Worm (Caenorhabditis elegans) whole organism, L1 larva: Measurements from ENCODE around the gene hmit-1.1.

Experiments used
- C04F5.9 ChIP-seq: sonication (generic microtip); optimal IDR thresholded peaks from 2 replicates; lab custom pipeline; 2016; ENCODE audit warnings: missing genetic modification characterization, missing compliant biosample characterization
- C16A3.4 ChIP-seq: fragments of 150-350 bp; optimal IDR thresholded peaks from 2 replicates; lab custom pipeline; 2014; ENCODE audit warnings: missing biosample characterization, missing genetic modification characterization
- C34B4.2 ChIP-seq: sonication (generic microtip); optimal IDR thresholded peaks from 2 replicates; lab custom pipeline; 2017; ENCODE audit warnings: mild to moderate bottlenecking, missing genetic modification characterization, missing compliant biosample characterization
- F16B12.6 ChIP-seq: fragments of 150-350 bp; optimal IDR thresholded peaks from 2 replicates; lab custom pipeline; 2014; ENCODE audit warnings: missing biosample characterization, missing genetic modification characterization
- aha-1 ChIP-seq: fragments of 150-350 bp; optimal IDR thresholded peaks from 2 replicates; lab custom pipeline; 2014; ENCODE audit warnings: missing biosample characterization, missing genetic modification characterization
- aly-2 ChIP-seq: fragments of 150-350 bp; optimal IDR thresholded peaks from 2 replicates; lab custom pipeline; 2014; ENCODE audit warnings: missing biosample characterization, missing genetic modification characterization
- ceh-82 ChIP-seq, 3 experiments: fragments of 150-350 bp in 1 of 3; sonication (generic microtip) in 2 of 3; optimal IDR thresholded peaks; 2 replicates each; lab custom pipeline; 2014 to 2017; ENCODE audit warnings: missing biosample characterization in 3 of 3, missing genetic modification characterization in 3 of 3
- ceh-90 ChIP-seq: sonication (generic microtip); optimal IDR thresholded peaks from 2 replicates; lab custom pipeline; 2016; ENCODE audit warnings: missing genetic modification characterization, missing compliant biosample characterization
- ces-1 ChIP-seq: fragments of 150-350 bp; optimal IDR thresholded peaks from 2 replicates; lab custom pipeline; 2014; ENCODE audit warnings: missing biosample characterization, missing genetic modification reagents, missing genetic modification characterization
- dsc-1 ChIP-seq: sonication (generic microtip); optimal IDR thresholded peaks from 2 replicates; lab custom pipeline; 2016; ENCODE audit warnings: mild to moderate bottlenecking, missing genetic modification characterization, missing compliant biosample characterization
- efl-1 ChIP-seq, 4 experiments: fragments of 150-350 bp; optimal IDR thresholded peaks in 3 of 4; peaks in 1 of 4; 1 replicate in 1 of 4; 2 replicates in 3 of 4; lab custom pipeline; 2014; ENCODE audit warnings: missing biosample characterization in 2 of 4, missing genetic modification characterization in 2 of 4, missing genetic modification reagents in 2 of 4
- fkh-4 ChIP-seq: sonication (generic microtip); optimal IDR thresholded peaks from 2 replicates; lab custom pipeline; 2016; ENCODE audit warnings: missing compliant biosample characterization, missing genetic modification characterization, borderline replicate concordance
- fkh-8 ChIP-seq: sonication (generic microtip); optimal IDR thresholded peaks from 2 replicates; lab custom pipeline; 2016; ENCODE audit warnings: mild to moderate bottlenecking, missing genetic modification characterization, missing compliant biosample characterization
- fos-1 ChIP-seq: fragments of 150-350 bp; optimal IDR thresholded peaks from 2 replicates; lab custom pipeline; 2014; ENCODE audit warnings: missing biosample characterization, missing genetic modification characterization
- hlh-17 ChIP-seq: fragments of 200-800 bp; sonication (Bioruptor generic); optimal IDR thresholded peaks from 2 replicates; lab custom pipeline; 2018; ENCODE audit warnings: missing genetic modification characterization, mild to moderate bottlenecking, missing compliant biosample characterization, moderate library complexity, borderline replicate concordance
- hlh-4 ChIP-seq: sonication (generic microtip); optimal IDR thresholded peaks from 2 replicates; lab custom pipeline; 2016; ENCODE audit warnings: mild to moderate bottlenecking, missing genetic modification characterization, missing compliant biosample characterization
- irx-1 ChIP-seq: sonication (generic microtip); optimal IDR thresholded peaks from 2 replicates; lab custom pipeline; 2016; ENCODE audit warnings: missing genetic modification characterization, missing compliant biosample characterization
- jun-1 ChIP-seq: fragments of 150-350 bp; optimal IDR thresholded peaks from 2 replicates; lab custom pipeline; 2014; ENCODE audit warnings: missing biosample characterization, missing genetic modification reagents, missing genetic modification characterization
- lin-13 ChIP-seq: fragments of 150-350 bp; optimal IDR thresholded peaks from 2 replicates; lab custom pipeline; 2014; ENCODE audit warnings: missing biosample characterization, missing genetic modification reagents, missing genetic modification characterization
- lin-14 ChIP-seq: fragments of 200-800 bp; sonication (Bioruptor generic); optimal IDR thresholded peaks from 2 replicates; lab custom pipeline; 2018; ENCODE audit warnings: mild to moderate bottlenecking, missing genetic modification characterization, moderate library complexity, missing compliant biosample characterization
- lin-39 ChIP-seq: fragments of 150-350 bp; optimal IDR thresholded peaks from 2 replicates; lab custom pipeline; 2014; ENCODE audit warnings: missing biosample characterization, missing genetic modification reagents, missing genetic modification characterization
- mdl-1 ChIP-seq, 2 experiments: fragments of 150-350 bp; optimal IDR thresholded peaks; 2 replicates each; lab custom pipeline; 2014 to 2017; ENCODE audit warnings: missing biosample characterization in 2 of 2, missing genetic modification characterization in 2 of 2, inconsistent platforms in 1 of 2
- mef-2 ChIP-seq: fragments of 150-350 bp; optimal IDR thresholded peaks from 2 replicates; lab custom pipeline; 2014; ENCODE audit warnings: missing biosample characterization, missing genetic modification characterization
- nhr-12 ChIP-seq: sonication (generic microtip); optimal IDR thresholded peaks from 2 replicates; lab custom pipeline; 2017; ENCODE audit warnings: missing biosample characterization, missing genetic modification characterization
- nhr-19 ChIP-seq: fragments of 200-800 bp; sonication (Bioruptor generic); conservative IDR thresholded peaks from 2 replicates; pipeline ENCODE4 v1.3.6; 2022; ENCODE audit warnings: missing genetic modification characterization, missing compliant biosample characterization
- nhr-20 ChIP-seq: sonication (generic microtip); optimal IDR thresholded peaks from 2 replicates; lab custom pipeline; 2016; ENCODE audit warnings: mild to moderate bottlenecking, missing genetic modification characterization, missing compliant biosample characterization
- nhr-28 ChIP-seq: fragments of 150-350 bp; optimal IDR thresholded peaks from 2 replicates; lab custom pipeline; 2014; ENCODE audit warnings: missing biosample characterization, missing genetic modification characterization
- nhr-71 ChIP-seq: sonication (generic microtip); optimal IDR thresholded peaks from 2 replicates; lab custom pipeline; 2016; ENCODE audit warnings: mild to moderate bottlenecking, missing genetic modification characterization, moderate library complexity, missing compliant biosample characterization
- nhr-76 ChIP-seq: sonication (generic microtip); optimal IDR thresholded peaks from 2 replicates; lab custom pipeline; 2017; ENCODE audit warnings: missing biosample characterization, missing genetic modification characterization
- nhr-85 ChIP-seq: sonication (generic microtip); peaks from one replicate; lab custom pipeline; 2016; ENCODE audit warnings: missing genetic modification characterization, inconsistent platforms, missing compliant biosample characterization
- sup-37 ChIP-seq: fragments of 200-800 bp; sonication (Bioruptor generic); optimal IDR thresholded peaks from 2 replicates; lab custom pipeline; 2018; ENCODE audit warnings: mild to moderate bottlenecking, missing genetic modification characterization, missing compliant biosample characterization
- unc-130 ChIP-seq: fragments of 150-350 bp; optimal IDR thresholded peaks from 2 replicates; lab custom pipeline; 2017; ENCODE audit warnings: missing biosample characterization, missing genetic modification characterization, inconsistent platforms
- unc-30 ChIP-seq: sonication (generic microtip); optimal IDR thresholded peaks from 2 replicates; lab custom pipeline; 2017; ENCODE audit warnings: missing biosample characterization, missing genetic modification characterization
- unc-62 ChIP-seq: fragments of 150-350 bp; optimal IDR thresholded peaks from 2 replicates; lab custom pipeline; 2014; ENCODE audit warnings: missing biosample characterization, missing genetic modification reagents, missing genetic modification characterization
- unc-86 ChIP-seq: sonication (generic microtip); optimal IDR thresholded peaks from 2 replicates; lab custom pipeline; 2016; ENCODE audit warnings: missing genetic modification characterization, missing compliant biosample characterization
- vab-15 ChIP-seq: sonication (generic microtip); optimal IDR thresholded peaks from 2 replicates; lab custom pipeline; 2017; ENCODE audit warnings: missing genotype, mild to moderate bottlenecking, missing genetic modification characterization, missing compliant biosample characterization
- zag-1 ChIP-seq: fragments of 150-350 bp; optimal IDR thresholded peaks from 2 replicates; lab custom pipeline; 2014; ENCODE audit warnings: missing biosample characterization, missing genetic modification characterization
- zip-4 ChIP-seq: fragments of 200-800 bp; sonication (Bioruptor generic); optimal IDR thresholded peaks from 2 replicates; lab custom pipeline; 2018; ENCODE audit warnings: mild to moderate bottlenecking, missing genetic modification characterization, moderate library complexity, missing compliant biosample characterization
- ztf-4 ChIP-seq: fragments of 150-350 bp; optimal IDR thresholded peaks from 2 replicates; lab custom pipeline; 2014; ENCODE audit warnings: missing biosample characterization, missing genetic modification characterization

Gene hmit-1.1

ce11 chrV:18491961-18492360 lies 24.6 kb upstream of the hmit-1.1 start, which contains the start of gene slo-1:
slo-1 (plus strand) TSS chrV:18492261.
- peak; percentile 48 for TF ChIP-seq lin-14
- no peak for TF ChIP-seq vab-15

DNA sequence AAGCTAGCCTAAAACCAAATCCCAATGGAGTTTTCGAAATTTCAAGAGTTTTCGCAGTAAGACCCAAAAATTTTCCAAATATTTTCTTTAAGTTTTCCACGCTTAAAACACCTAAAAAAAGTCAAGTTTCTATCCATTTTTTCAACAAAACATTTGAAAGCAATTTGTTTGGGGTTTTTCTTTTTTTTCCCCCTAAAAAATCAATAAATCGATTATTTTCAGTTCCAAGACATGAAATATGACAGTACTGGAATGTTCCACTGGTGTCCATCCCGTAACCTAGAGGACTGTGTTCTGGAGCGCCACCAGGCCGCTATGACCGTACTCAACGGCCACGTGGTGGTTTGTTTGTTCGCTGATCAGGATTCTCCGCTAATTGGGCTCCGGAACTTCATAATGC lies 12.0 kb upstream of the hmit-1.1 start:
- TF ChIP-seq nhr-12 (tag; lab: Kevin White, UChicago): no peak
- no peak for TF ChIP-seq lin-39 (tag; lab: Kevin White, UChicago)
- no peak for TF ChIP-seq aly-2 (tag; lab: Kevin White, UChicago)
- TF ChIP-seq ztf-4: no peak
- no peak for TF ChIP-seq nhr-76 (tag; lab: Kevin White, UChicago)
- TF ChIP-seq C34B4.2 (tag; lab: Kevin White, UChicago): no peak
- TF ChIP-seq unc-30 (tag; lab: Kevin White, UChicago): no peak
- TF ChIP-seq irx-1 (tag; lab: Kevin White, UChicago): no peak
- no peak for TF ChIP-seq ceh-82 (tag; optimal IDR thresholded peaks at IDR 0.05; lab: Kevin White, UChicago)
- no peak for TF ChIP-seq zag-1 (tag; lab: Kevin White, UChicago)
- TF ChIP-seq nhr-85 (tag; lab: Kevin White, UChicago): no peak
- no peak for TF ChIP-seq nhr-20 (tag; lab: Kevin White, UChicago)

ce11 chrV:18506772-18507171 lies 9.8 kb upstream of the hmit-1.1 start:
- TF ChIP-seq C16A3.4 (tag; lab: Kevin White, UChicago): no peak
- no peak for TF ChIP-seq fkh-8
- TF ChIP-seq ces-1: no peak
- TF ChIP-seq lin-13 (GFP tag; lab: Kevin White, UChicago): no peak
- TF ChIP-seq sup-37: no peak
- TF ChIP-seq unc-86: no peak
- no peak for TF ChIP-seq nhr-85 (tag; lab: Kevin White, UChicago)
- no peak for TF ChIP-seq nhr-28 (tag; lab: Kevin White, UChicago)
- no peak for TF ChIP-seq F16B12.6 (tag; lab: Kevin White, UChicago)
- no peak for TF ChIP-seq jun-1 (tag; lab: Kevin White, UChicago)
- TF ChIP-seq, all 84 proteins: peak for 0

DNA sequence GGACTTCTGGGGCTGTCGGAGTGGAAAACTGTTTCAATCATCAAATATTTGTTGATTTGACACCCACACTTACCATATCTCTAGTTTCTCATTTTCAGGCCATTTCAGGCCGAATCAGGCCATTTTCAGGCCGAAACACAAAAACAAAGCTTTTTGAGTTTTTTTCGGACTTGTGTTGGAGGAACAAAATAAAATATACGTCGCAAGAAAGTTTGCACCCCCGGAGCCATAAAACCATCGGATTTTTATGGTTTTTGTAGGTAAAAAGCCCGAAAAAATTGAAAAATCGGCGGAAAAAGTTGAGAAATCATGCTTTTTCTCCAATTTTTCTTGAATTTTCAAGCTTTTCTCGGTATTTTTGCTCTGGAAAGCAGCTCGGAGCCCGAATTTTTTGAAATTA lies 8.0 kb upstream of the hmit-1.1 start, which contains the start of gene Y51A2D.1:
TSS of gene Y51A2D.1 (plus strand) at position 301 of the 400 bp plus-strand sequence.
- TF ChIP-seq dsc-1 (tag; lab: Kevin White, UChicago) (no peak), nhr-71 (tag; lab: Kevin White, UChicago) (no peak), ceh-90 (no peak), unc-62 (GFP tag; lab: Kevin White, UChicago) (no peak), hlh-17 (no peak), nhr-12 (tag; lab: Kevin White, UChicago) (no peak), nhr-19 (GFP tag; lab: Robert Waterston, UW) (no peak), fos-1 (no peak), ceh-82 (tag; optimal IDR thresholded peaks at IDR 0.05; lab: Kevin White, UChicago) (no peak), hlh-4 (tag; lab: Kevin White, UChicago) (no peak), mdl-1 (tag; optimal IDR thresholded peaks at IDR 0.05; lab: Kevin White, UChicago) (no peak), zip-4 (GFP tag; lab: Kevin White, UChicago) (no peak), aly-2 (tag; lab: Kevin White, UChicago) (no peak), aha-1 (no peak), zag-1 (tag; lab: Kevin White, UChicago) (no peak), unc-130 (no peak), mef-2 (tag; lab: Kevin White, UChicago) (no peak), fkh-4 (tag; lab: Kevin White, UChicago) (no peak), fkh-8 (no peak)

DNA sequence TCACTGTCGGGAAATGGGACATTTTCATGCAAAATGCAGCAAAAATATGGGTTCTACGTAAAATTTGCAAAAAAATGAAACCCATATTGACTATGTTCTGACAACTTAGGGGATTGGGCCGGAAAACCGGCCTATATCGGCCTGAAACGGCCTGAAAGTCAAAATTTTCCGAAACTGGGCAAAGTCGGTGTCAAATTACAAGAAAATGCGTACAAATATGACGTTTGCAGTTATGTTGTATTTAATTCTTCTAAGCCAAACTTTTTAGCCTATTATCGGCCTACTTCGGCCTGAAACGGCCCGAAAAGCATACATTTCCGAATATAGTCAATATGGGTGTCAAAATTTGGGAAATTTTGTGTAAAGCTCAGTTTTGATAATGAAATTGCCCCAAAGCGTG lies 4.7 kb upstream of the hmit-1.1 start:
- no peak for TF ChIP-seq efl-1 (optimal IDR thresholded peaks at IDR 0.05; lab: Kevin White, UChicago)
- peak in 1 of 2 experiments; percentile 69 for TF ChIP-seq efl-1 (GFP tag; optimal IDR thresholded peaks at IDR 0.05 in 1 of 2; lab: Kevin White, UChicago)
- TF ChIP-seq C04F5.9 (tag; lab: Kevin White, UChicago): no peak
